Fruit fly (Drosophila melanogaster): ENCODE data around the gene Sgs4.

Gene Sgs4

dm6 chrX:3294816-3295466 is 45.1 kb downstream of the Sgs4 start (continued):
- TF ChIP-seq Jarid2 (GFP tag; optimal IDR thresholded peaks at IDR 0.05) (peak; percentile 87), CG5245 (GFP tag; optimal IDR thresholded peaks at IDR 0.05) (peak; percentile 95), sima (GFP tag; optimal IDR thresholded peaks at IDR 0.05) (peak; percentile 93), YL-1 (GFP tag; optimal IDR thresholded peaks at IDR 0.05) (peak; percentile 76), CG9727 (GFP tag; optimal IDR thresholded peaks at IDR 0.05) (peak; percentile 95), CG4328 (GFP tag; optimal IDR thresholded peaks at IDR 0.05) (peak; percentile 82), Mes4 (GFP tag; optimal IDR thresholded peaks at IDR 0.05) (peak; percentile 96), Doc2 (GFP tag; IDR thresholded peaks at IDR 0.05) (peak; percentile 88), salm (tag; optimal IDR thresholded peaks at IDR 0.05) (peak; percentile 92), CG42726 (GFP tag; IDR thresholded peaks at IDR 0.05; ENCODE audit: partially characterized antibody) (no peak), CG17385 (GFP tag; optimal IDR thresholded peaks at IDR 0.05) (peak; percentile 91), ind (GFP tag; optimal IDR thresholded peaks at IDR 0.05) (peak; percentile 98), bowl (GFP tag; IDR thresholded peaks at IDR 0.05) (peak; percentile 92), pum (GFP tag; optimal IDR thresholded peaks at IDR 0.05) (peak; percentile 98), dm (GFP tag; optimal IDR thresholded peaks at IDR 0.05) (peak; percentile 96), Rfx (GFP tag; IDR thresholded peaks at IDR 0.05) (peak; percentile 99), run (tag; optimal IDR thresholded peaks at IDR 0.05) (peak; percentile 88), TFAM (GFP tag; optimal IDR thresholded peaks at IDR 0.05) (peak; percentile 84), CG12236 (GFP tag; optimal IDR thresholded peaks at IDR 0.05) (peak; percentile 95), CG10462 (GFP tag; optimal IDR thresholded peaks at IDR 0.05) (peak; percentile 91), gcm (GFP tag; optimal IDR thresholded peaks at IDR 0.05) (peak; percentile 89), wor (GFP tag; IDR thresholded peaks at IDR 0.05) (peak; percentile 96), Lpt (GFP tag; optimal IDR thresholded peaks at IDR 0.05) (no peak), CG13775 (GFP tag; optimal IDR thresholded peaks at IDR 0.05) (peak; percentile 96), CG15011 (GFP tag; optimal IDR thresholded peaks at IDR 0.05) (peak; percentile 94), Aef1 (GFP tag; IDR thresholded peaks at IDR 0.05) (peak; percentile 97), CG1832 (GFP tag; optimal IDR thresholded peaks at IDR 0.05) (peak; percentile 61), Xrp1 (GFP tag; IDR thresholded peaks at IDR 0.05) (peak; percentile 97), Tbp (GFP tag; optimal IDR thresholded peaks at IDR 0.05) (no peak), Xbp1 (GFP tag; optimal IDR thresholded peaks at IDR 0.05) (peak; percentile 98), nmo (GFP tag; optimal IDR thresholded peaks at IDR 0.05) (peak; percentile 97), CG5953 (GFP tag; IDR thresholded peaks at IDR 0.05) (peak; percentile 96), toy (GFP tag; IDR thresholded peaks at IDR 0.05) (peak; percentile 90), tin (GFP tag; optimal IDR thresholded peaks at IDR 0.05) (peak; percentile 98), Fer2 (tag; optimal IDR thresholded peaks at IDR 0.05) (peak; percentile 82), CG17328 (GFP tag; IDR thresholded peaks at IDR 0.05) (peak; percentile 95), pan (optimal IDR thresholded peaks at IDR 0.05) (no peak), pan (GFP tag; optimal IDR thresholded peaks at IDR 0.05 in 1 of 2, IDR thresholded peaks at IDR 0.05 in 1 of 2) (peak in 1 of 2 experiments; percentile 97), fd96Cb (tag; optimal IDR thresholded peaks at IDR 0.05) (peak; percentile 96), nerfin-2 (GFP tag; IDR thresholded peaks at IDR 0.05; ENCODE audit: partially characterized antibody) (no peak), Adf1 (GFP tag; IDR thresholded peaks at IDR 0.05) (peak; percentile 93), NK7.1 (GFP tag; optimal IDR thresholded peaks at IDR 0.05) (peak; percentile 97), CG12219 (GFP tag; optimal IDR thresholded peaks at IDR 0.05) (peak; percentile 97), Sin3A (optimal IDR thresholded peaks at IDR 0.05) (no peak), row (GFP tag; IDR thresholded peaks at IDR 0.05) (peak; percentile 98), Atf6 (GFP tag; IDR thresholded peaks at IDR 0.05) (peak; percentile 98), Oli (tag; optimal IDR thresholded peaks at IDR 0.05) (peak; percentile 97), CG17802 (tag; optimal IDR thresholded peaks at IDR 0.05) (peak; percentile 89), CG2889 (GFP tag; IDR thresholded peaks at IDR 0.05) (peak; percentile 96), CG16779 (GFP tag; IDR thresholded peaks at IDR 0.05) (peak; percentile 91), psq (GFP tag; optimal IDR thresholded peaks at IDR 0.05) (peak; percentile 81)

Measured in whole organism, embryonic.